Fruit fly (Drosophila melanogaster) whole organism, embryonic: ENCODE results near the gene CG15362.

Source experiments
- CG10267 ChIP-seq: fragments of 200-800 bp; sonication (Bioruptor generic); optimal IDR thresholded peaks from 2 replicates; lab custom pipeline; 2018; ENCODE audit warnings: missing biosample characterization, mild to moderate bottlenecking, missing genetic modification characterization, moderate library complexity
- CG11398 ChIP-seq: fragments of 200-800 bp; sonication (Bioruptor generic); optimal IDR thresholded peaks from 2 replicates; lab custom pipeline; 2016; ENCODE audit warnings: missing biosample characterization, missing genetic modification characterization
- CG11456 ChIP-seq: fragments of 200-800 bp; sonication (Bioruptor generic); IDR thresholded peaks from 3 replicates; pipeline ENCODE4 v1.3.6; 2022; ENCODE audit warnings: missing biosample characterization, missing genetic modification characterization
- CG11695 ChIP-seq: fragments of 200-800 bp; sonication (Bioruptor generic); IDR thresholded peaks from 3 replicates; pipeline ENCODE4 v1.3.6; 2022; ENCODE audit warnings: missing biosample characterization, missing genetic modification characterization
- CG18476 ChIP-seq: fragments of 200-800 bp; sonication (Bioruptor generic); optimal IDR thresholded peaks from 2 replicates; lab custom pipeline; 2016; ENCODE audit warnings: missing biosample characterization, mild to moderate bottlenecking, missing genetic modification characterization
- CG2116 ChIP-seq: fragments of 200-800 bp; sonication (Bioruptor generic); optimal IDR thresholded peaks from 3 replicates; lab custom pipeline; 2018; ENCODE audit warnings: missing biosample characterization, mild to moderate bottlenecking, missing genetic modification characterization
- CG31388 ChIP-seq: fragments of 200-800 bp; sonication (Bioruptor generic); optimal IDR thresholded peaks from 2 replicates; lab custom pipeline; 2016; ENCODE audit warnings: missing biosample characterization, missing genetic modification characterization
- CG3995 ChIP-seq: fragments of 200-800 bp; sonication (Bioruptor generic); optimal IDR thresholded peaks from 3 replicates; lab custom pipeline; 2016; ENCODE audit warnings: missing biosample characterization, missing genetic modification characterization
- CG4360 ChIP-seq: fragments of 200-800 bp; sonication (Bioruptor generic); IDR thresholded peaks from 2 replicates; pipeline ENCODE4 v1.3.6; 2022; ENCODE audit warnings: missing biosample characterization, missing genetic modification characterization
- CG4617 ChIP-seq: fragments of 200-800 bp; sonication (Bioruptor generic); optimal IDR thresholded peaks from 3 replicates; lab custom pipeline; 2016; ENCODE audit warnings: missing biosample characterization, missing genetic modification characterization, borderline replicate concordance
- CG6813 ChIP-seq: fragments of 200-800 bp; sonication (Bioruptor generic); optimal IDR thresholded peaks from 2 replicates; lab custom pipeline; 2017; ENCODE audit warnings: missing biosample characterization, missing genetic modification characterization, mild to moderate bottlenecking, moderate library complexity, missing genetic modification reagents
- CG8089 ChIP-seq: fragments of 200-800 bp; sonication (Bioruptor generic); optimal IDR thresholded peaks from 3 replicates; lab custom pipeline; 2016; ENCODE audit warnings: missing biosample characterization, missing genetic modification characterization
- CG8944 ChIP-seq: fragments of 200-800 bp; sonication (Bioruptor generic); optimal IDR thresholded peaks from 3 replicates; lab custom pipeline; 2016; ENCODE audit warnings: missing biosample characterization, missing genetic modification characterization
- CG9932 ChIP-seq: fragments of 200-800 bp; sonication (Bioruptor generic); IDR thresholded peaks from 2 replicates; pipeline ENCODE4 v1.3.6; 2022; ENCODE audit warnings: missing biosample characterization, missing genetic modification characterization
- Dek ChIP-seq: fragments of 200-800 bp; sonication (Bioruptor generic); optimal IDR thresholded peaks from 3 replicates; lab custom pipeline; 2019; ENCODE audit warnings: missing biosample characterization, mild to moderate bottlenecking, missing genetic modification characterization, moderate library complexity
- Dip2 ChIP-seq: fragments of 200-800 bp; sonication (Bioruptor generic); IDR thresholded peaks from 2 replicates; pipeline ENCODE4 v1.3.6; 2022; ENCODE audit warnings: missing biosample characterization, missing genetic modification characterization
- Dip3 ChIP-seq: fragments of 200-800 bp; sonication (Bioruptor generic); optimal IDR thresholded peaks from 3 replicates; lab custom pipeline; 2016; ENCODE audit warnings: missing biosample characterization, missing genetic modification characterization
- Dll ChIP-seq: fragments of 200-800 bp; sonication (Bioruptor generic); IDR thresholded peaks from 4 replicates; pipeline ENCODE4 v1.3.6; 2022; ENCODE audit warnings: missing biosample characterization, missing genetic modification characterization; ENCODE audit not compliant: partially characterized antibody
- Doc2 ChIP-seq: fragments of 200-800 bp; sonication (Bioruptor generic); IDR thresholded peaks from 2 replicates; pipeline ENCODE4 v1.3.6; 2022; ENCODE audit warnings: missing biosample characterization, missing genetic modification characterization
- Gsc ChIP-seq: fragments of 200-800 bp; sonication (Bioruptor generic); IDR thresholded peaks from 2 replicates; pipeline ENCODE4 v1.3.6; 2022; ENCODE audit warnings: missing biosample characterization, missing genetic modification characterization
- Gug ChIP-seq: fragments of 200-800 bp; sonication (Bioruptor generic); IDR thresholded peaks from 4 replicates; pipeline ENCODE4 v1.3.6; 2022; ENCODE audit warnings: missing biosample characterization, missing genetic modification characterization
- HLH4C ChIP-seq: fragments of 200-800 bp; sonication (Bioruptor generic); IDR thresholded peaks from 3 replicates; pipeline ENCODE4 v1.3.6; 2022; ENCODE audit warnings: missing biosample characterization, missing genetic modification characterization; ENCODE audit not compliant: partially characterized antibody
- Hey ChIP-seq: fragments of 200-800 bp; sonication (Bioruptor generic); optimal IDR thresholded peaks from 3 replicates; lab custom pipeline; 2018; ENCODE audit warnings: missing biosample characterization, mild to moderate bottlenecking, missing genetic modification characterization
- Myb ChIP-seq: fragments of 200-800 bp; sonication (Bioruptor generic); optimal IDR thresholded peaks from 2 replicates; lab custom pipeline; 2016; ENCODE audit warnings: missing biosample characterization, missing genetic modification characterization
- Nf-YB ChIP-seq: fragments of 200-800 bp; sonication (Bioruptor generic); optimal IDR thresholded peaks from 3 replicates; lab custom pipeline; 2019; ENCODE audit warnings: missing biosample characterization, mild to moderate bottlenecking, missing genetic modification characterization, moderate library complexity
- Nf-YC ChIP-seq: fragments of 200-800 bp; optimal IDR thresholded peaks from 3 replicates; lab custom pipeline; 2019; ENCODE audit warnings: missing biosample characterization, mild to moderate bottlenecking, missing genetic modification characterization, moderate library complexity
- Rfx ChIP-seq: fragments of 200-800 bp; sonication (Bioruptor generic); IDR thresholded peaks from 2 replicates; pipeline ENCODE4 v1.3.6; 2022; ENCODE audit warnings: missing biosample characterization, missing genetic modification characterization
- Ssrp ChIP-seq: fragments of 200-800 bp; sonication (Bioruptor generic); optimal IDR thresholded peaks from 2 replicates; lab custom pipeline; 2018; ENCODE audit warnings: missing biosample characterization, mild to moderate bottlenecking, missing genetic modification characterization, moderate library complexity
- YL-1 ChIP-seq: fragments of 200-800 bp; sonication (Bioruptor generic); optimal IDR thresholded peaks from 3 replicates; lab custom pipeline; 2017; ENCODE audit warnings: missing biosample characterization, mild to moderate bottlenecking, missing genetic modification characterization
- caup ChIP-seq: fragments of 200-800 bp; sonication (Bioruptor generic); optimal IDR thresholded peaks from 3 replicates; lab custom pipeline; 2017; ENCODE audit warnings: missing biosample characterization, mild to moderate bottlenecking, missing genetic modification characterization, moderate library complexity; ENCODE audit not compliant: severe bottlenecking
- dan ChIP-seq: fragments of 200-800 bp; sonication (Bioruptor generic); IDR thresholded peaks from 2 replicates; pipeline ENCODE4 v1.3.6; 2022; ENCODE audit warnings: missing biosample characterization, missing genetic modification characterization
- fru ChIP-seq: fragments of >200 bp; optimal IDR thresholded peaks from 2 replicates; lab custom pipeline; 2017
- ftz-f1 ChIP-seq: fragments of 200-800 bp; sonication (Bioruptor generic); optimal IDR thresholded peaks from 2 replicates; lab custom pipeline; 2016; ENCODE audit warnings: missing biosample characterization, missing genetic modification characterization
- gcm ChIP-seq: fragments of 200-800 bp; sonication (Bioruptor generic); optimal IDR thresholded peaks from 2 replicates; lab custom pipeline; 2019; ENCODE audit warnings: missing biosample characterization, mild to moderate bottlenecking, missing genetic modification characterization, moderate library complexity
- gsb-n ChIP-seq: fragments of 200-800 bp; sonication (Bioruptor generic); optimal IDR thresholded peaks from 3 replicates; lab custom pipeline; 2018; ENCODE audit warnings: missing biosample characterization, mild to moderate bottlenecking, missing genetic modification characterization
- lbe ChIP-seq: fragments of 200-800 bp; sonication (Bioruptor generic); optimal IDR thresholded peaks from 2 replicates; lab custom pipeline; 2016; ENCODE audit warnings: missing biosample characterization, mild to moderate bottlenecking, missing genetic modification characterization
- repo ChIP-seq: fragments of 200-800 bp; sonication (Bioruptor generic); optimal IDR thresholded peaks from 2 replicates; lab custom pipeline; 2016; ENCODE audit warnings: missing biosample characterization, missing genetic modification characterization
- run ChIP-seq: fragments of 200-800 bp; sonication (Bioruptor generic); optimal IDR thresholded peaks from 3 replicates; lab custom pipeline; 2018; ENCODE audit warnings: missing biosample characterization, mild to moderate bottlenecking, missing genetic modification characterization
- seq ChIP-seq: fragments of 200-800 bp; sonication (Bioruptor generic); IDR thresholded peaks from 2 replicates; pipeline ENCODE4 v1.3.6; 2022; ENCODE audit warnings: missing biosample characterization, missing genetic modification characterization
- shn ChIP-seq: fragments of 200-800 bp; sonication (Bioruptor generic); optimal IDR thresholded peaks from 3 replicates; lab custom pipeline; 2016; ENCODE audit warnings: missing biosample characterization, missing genetic modification characterization
- sob ChIP-seq: fragments of 200-800 bp; sonication (Bioruptor generic); IDR thresholded peaks from 2 replicates; pipeline ENCODE4 v1.3.6; 2022; ENCODE audit warnings: missing biosample characterization, missing genetic modification characterization
- tin ChIP-seq: fragments of 200-800 bp; sonication (Bioruptor generic); optimal IDR thresholded peaks from 3 replicates; lab custom pipeline; 2016; ENCODE audit warnings: missing biosample characterization, missing genetic modification characterization
- tll ChIP-seq, 2 experiments: fragments of 200-800 bp in 1 of 2; fragments of >200 bp in 1 of 2; sonication (Bioruptor generic) in 1 of 2; optimal IDR thresholded peaks; 2 replicates each; lab custom pipeline; 2017 to 2019; ENCODE audit warnings: missing biosample characterization in 2 of 2, missing genetic modification characterization in 2 of 2, mild to moderate bottlenecking in 1 of 2, moderate library complexity in 1 of 2
- vvl ChIP-seq: fragments of 200-800 bp; sonication (Bioruptor generic); IDR thresholded peaks from 2 replicates; pipeline ENCODE4 v1.3.6; 2022; ENCODE audit warnings: missing biosample characterization, missing genetic modification characterization

Gene CG15362

DNA sequence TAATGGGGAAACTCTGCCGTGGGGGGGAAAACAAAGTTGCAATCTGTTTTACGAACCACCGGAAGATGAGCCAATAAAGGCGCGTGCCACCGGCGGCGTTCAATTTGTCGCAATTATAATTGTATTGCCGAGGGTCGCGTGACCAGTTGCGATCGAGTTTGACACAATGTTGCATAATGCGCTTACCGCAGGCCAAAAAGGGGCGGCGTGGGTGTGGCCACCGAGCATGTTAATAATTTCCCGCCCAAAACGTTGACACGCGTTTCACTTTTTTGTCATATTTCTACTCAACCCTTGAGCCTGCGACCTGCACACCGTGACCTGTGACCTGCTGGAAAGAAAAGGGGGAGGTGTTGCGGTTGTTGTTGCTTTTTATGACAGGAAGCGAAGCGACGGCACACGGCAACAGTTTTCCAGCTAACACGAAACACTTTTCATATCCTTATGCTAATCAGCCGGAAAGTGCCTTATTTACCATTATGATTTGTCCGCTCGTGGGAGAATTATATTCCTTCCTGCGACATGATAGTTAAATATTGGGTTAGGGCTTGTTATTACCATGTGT is 19.0 kb upstream of the CG15362 start:
- TF ChIP-seq HLH4C (no peak), CG18476 (GFP tag; lab: Kevin White, UChicago) (peak; percentile 44), Hey (tag; lab: Kevin White, UChicago) (peak; percentile 97), tll (GFP tag; optimal IDR thresholded peaks at IDR 0.05; lab: Kevin White, UChicago) (peak in 1 of 2 experiments; percentile 76), Nf-YC (tag; lab: Kevin White, UChicago) (peak; percentile 13), CG4360 (peak; percentile 70)

DNA sequence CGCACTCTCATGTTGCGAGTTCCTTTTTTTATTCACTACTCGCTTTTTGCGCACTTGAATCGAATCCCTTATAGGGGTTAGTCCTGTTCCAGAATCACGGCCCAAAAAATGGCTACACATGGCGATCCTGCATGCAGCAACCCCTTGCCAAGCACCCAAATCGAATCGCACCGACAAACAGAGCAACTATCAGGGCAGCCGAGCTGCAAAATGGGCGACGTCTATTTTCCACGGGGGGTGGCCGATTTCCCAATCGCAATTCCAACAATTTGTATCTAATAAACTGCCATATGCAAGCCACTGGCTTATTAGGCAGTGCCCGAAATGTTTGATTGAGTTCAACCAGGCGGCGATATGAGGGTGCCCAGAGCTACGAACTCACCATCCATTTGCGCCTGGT is 13.7 kb upstream of the CG15362 start:
- TF ChIP-seq CG10267 (tag; lab: Kevin White, UChicago) (no peak), run (tag; lab: Kevin White, UChicago) (no peak), CG4617 (GFP tag; lab: Kevin White, UChicago) (no peak), tin (GFP tag; lab: Kevin White, UChicago) (no peak), gcm (peak; percentile 44), CG8944 (no peak), Nf-YB (GFP tag; lab: Kevin White, UChicago) (peak; percentile 83), Dip3 (GFP tag; lab: Kevin White, UChicago) (no peak), Dip2 (GFP tag; lab: Robert Waterston, UW) (no peak), vvl (no peak), CG11398 (GFP tag; lab: Kevin White, UChicago) (no peak), Dll (GFP tag; lab: Robert Waterston, UW) (no peak), CG3995 (no peak), Gug (no peak), CG31388 (GFP tag; lab: Kevin White, UChicago) (no peak), CG6813 (GFP tag; lab: Kevin White, UChicago) (no peak), ftz-f1 (GFP tag; lab: Kevin White, UChicago) (no peak), seq (GFP tag; lab: Robert Waterston, UW) (peak; percentile 64; the same call in 1 of the 2 replicates), Dek (tag; lab: Kevin White, UChicago) (no peak), lbe (GFP tag; lab: Kevin White, UChicago) (no peak), Myb (no peak), Nf-YC (tag; lab: Kevin White, UChicago) (peak; percentile 76), Ssrp (tag; lab: Kevin White, UChicago) (no peak), caup (GFP tag; lab: Kevin White, UChicago) (no peak), CG8089 (GFP tag; lab: Kevin White, UChicago) (no peak), shn (GFP tag; lab: Kevin White, UChicago) (no peak), CG9932 (GFP tag; lab: Robert Waterston, UW) (no peak), gsb-n (peak; percentile 67), dan (GFP tag; lab: Robert Waterston, UW) (no peak), CG2116 (GFP tag; lab: Kevin White, UChicago) (no peak), repo (GFP tag; lab: Kevin White, UChicago) (no peak), Doc2 (GFP tag; lab: Robert Waterston, UW) (no peak), CG11695 (GFP tag; lab: Robert Waterston, UW) (no peak), YL-1 (no peak), Gsc (no peak), CG11456 (GFP tag; lab: Robert Waterston, UW) (0 out of 3 replicates have a peak, but pooled peaks have one; percentile 5), fru (lab: Kevin White, UChicago) (no peak), sob (GFP tag; lab: Robert Waterston, UW) (no peak), Rfx (GFP tag; lab: Robert Waterston, UW) (no peak)
